Worm (Caenorhabditis elegans) whole organism, L2 larva: ENCODE results near the gene pat-4.

ENCODE experiments used
- C34F6.9 ChIP-seq: fragments of 150-350 bp; optimal IDR thresholded peaks from 2 replicates; lab custom pipeline; 2014; ENCODE audit warnings: missing biosample characterization, missing genetic modification characterization
- F13H6.1 ChIP-seq: sonication (generic microtip); optimal IDR thresholded peaks from 2 replicates; lab custom pipeline; 2016; ENCODE audit warnings: missing genetic modification characterization, missing compliant biosample characterization
- R02D3.7 ChIP-seq: fragments of 150-350 bp; optimal IDR thresholded peaks from 2 replicates; lab custom pipeline; 2014; ENCODE audit warnings: missing biosample characterization, missing genetic modification characterization
- Y55F3AM.14 ChIP-seq: fragments of 200-800 bp; sonication (Bioruptor generic); optimal IDR thresholded peaks from 2 replicates; lab custom pipeline; 2018; ENCODE audit warnings: mild to moderate bottlenecking, missing genetic modification characterization, missing compliant biosample characterization
- ZK546.5 ChIP-seq: sonication (generic microtip); optimal IDR thresholded peaks from 2 replicates; lab custom pipeline; 2017; ENCODE audit warnings: missing biosample characterization, missing genetic modification characterization
- aly-2 ChIP-seq: fragments of 150-350 bp; optimal IDR thresholded peaks from 2 replicates; lab custom pipeline; 2014; ENCODE audit warnings: missing biosample characterization, missing genetic modification characterization
- blmp-1 ChIP-seq: sonication (generic microtip); optimal IDR thresholded peaks from 2 replicates; lab custom pipeline; 2017; ENCODE audit warnings: missing genetic modification characterization, mild to moderate bottlenecking, missing compliant biosample characterization, antibody characterized with exemption, moderate library complexity; ENCODE audit not compliant: insufficient read depth
- ceh-16 ChIP-seq: fragments of 150-350 bp; optimal IDR thresholded peaks from 2 replicates; lab custom pipeline; 2014; ENCODE audit warnings: missing biosample characterization, missing genetic modification characterization
- ceh-82 ChIP-seq: fragments of 150-350 bp; optimal IDR thresholded peaks from 2 replicates; lab custom pipeline; 2014; ENCODE audit warnings: missing biosample characterization, missing genetic modification characterization
- crh-2 ChIP-seq: sonication (generic microtip); optimal IDR thresholded peaks from 2 replicates; lab custom pipeline; 2017; ENCODE audit warnings: missing biosample characterization, missing genetic modification characterization
- dmd-4 ChIP-seq: sonication (generic microtip); optimal IDR thresholded peaks from 2 replicates; lab custom pipeline; 2017; ENCODE audit warnings: missing biosample characterization, missing genetic modification characterization
- egl-27 ChIP-seq: sonication (generic microtip); optimal IDR thresholded peaks from 3 replicates; lab custom pipeline; 2017; ENCODE audit warnings: missing biosample characterization, missing genetic modification reagents, missing genetic modification characterization
- elt-1 ChIP-seq: fragments of 150-350 bp; optimal IDR thresholded peaks from 2 replicates; lab custom pipeline; 2014; ENCODE audit warnings: missing biosample characterization, missing genetic modification characterization
- fos-1 ChIP-seq: fragments of 150-350 bp; optimal IDR thresholded peaks from 2 replicates; lab custom pipeline; 2014; ENCODE audit warnings: missing biosample characterization, missing genetic modification characterization
- gmeb-1 ChIP-seq: fragments of 150-350 bp; optimal IDR thresholded peaks from 2 replicates; lab custom pipeline; 2014; ENCODE audit warnings: missing biosample characterization, missing genetic modification characterization
- lin-11 ChIP-seq: fragments of 150-350 bp; sonication (generic microtip); optimal IDR thresholded peaks from 2 replicates; lab custom pipeline; 2014; ENCODE audit warnings: missing biosample characterization, missing genetic modification characterization, inconsistent platforms, mixed read lengths
- lin-13 ChIP-seq: fragments of 150-350 bp; optimal IDR thresholded peaks from 2 replicates; lab custom pipeline; 2014; ENCODE audit warnings: missing biosample characterization, missing genetic modification reagents, missing genetic modification characterization
- lin-39 ChIP-seq: fragments of 150-350 bp; optimal IDR thresholded peaks from 2 replicates; lab custom pipeline; 2014; ENCODE audit warnings: missing biosample characterization, missing genetic modification reagents, missing genetic modification characterization
- lsy-2 ChIP-seq, 2 experiments: fragments of 150-350 bp in 1 of 2; sonication (generic microtip) in 1 of 2; optimal IDR thresholded peaks; 2 replicates each; lab custom pipeline; 2014 to 2017; ENCODE audit warnings: missing biosample characterization in 2 of 2, missing genetic modification characterization in 2 of 2
- mbf-1 ChIP-seq: sonication (generic microtip); optimal IDR thresholded peaks from 2 replicates; lab custom pipeline; 2017; ENCODE audit warnings: missing biosample characterization, missing genetic modification characterization
- mdl-1 ChIP-seq, 2 experiments: fragments of 150-350 bp in 1 of 2; sonication (generic microtip) in 1 of 2; optimal IDR thresholded peaks; 2 replicates each; lab custom pipeline; 2017; ENCODE audit warnings: missing biosample characterization in 2 of 2, missing genetic modification characterization in 2 of 2
- nhr-12 ChIP-seq: fragments of 150-350 bp; optimal IDR thresholded peaks from 2 replicates; lab custom pipeline; 2014; ENCODE audit warnings: missing biosample characterization, missing genetic modification characterization
- nhr-129 ChIP-seq: fragments of 150-350 bp; optimal IDR thresholded peaks from 2 replicates; lab custom pipeline; 2014; ENCODE audit warnings: missing biosample characterization, missing genetic modification characterization
- nhr-21 ChIP-seq: fragments of 150-350 bp; optimal IDR thresholded peaks from 2 replicates; lab custom pipeline; 2014; ENCODE audit warnings: missing biosample characterization, missing genetic modification characterization
- nhr-23 ChIP-seq: fragments of 150-350 bp; optimal IDR thresholded peaks from 2 replicates; lab custom pipeline; 2014; ENCODE audit warnings: missing biosample characterization, missing genetic modification reagents, missing genetic modification characterization
- nhr-237 ChIP-seq: fragments of 150-350 bp; optimal IDR thresholded peaks from 2 replicates; lab custom pipeline; 2014; ENCODE audit warnings: missing biosample characterization, missing genetic modification characterization
- nhr-25 ChIP-seq: fragments of 150-350 bp; sonication (generic microtip); optimal IDR thresholded peaks from 3 replicates; lab custom pipeline; 2014; ENCODE audit warnings: missing biosample characterization, missing genetic modification characterization
- nhr-6 ChIP-seq: fragments of 150-350 bp; optimal IDR thresholded peaks from 2 replicates; lab custom pipeline; 2014; ENCODE audit warnings: missing biosample characterization, missing genetic modification characterization
- nhr-77 ChIP-seq: fragments of 150-350 bp; optimal IDR thresholded peaks from 2 replicates; lab custom pipeline; 2014; ENCODE audit warnings: missing biosample characterization, missing genetic modification characterization
- peb-1 ChIP-seq: fragments of 150-350 bp; optimal IDR thresholded peaks from 2 replicates; lab custom pipeline; 2014; ENCODE audit warnings: missing biosample characterization, missing genetic modification characterization
- sem-4 ChIP-seq: fragments of 150-350 bp; optimal IDR thresholded peaks from 2 replicates; lab custom pipeline; 2014; ENCODE audit warnings: missing biosample characterization, missing genetic modification reagents, missing genetic modification characterization
- skn-1 ChIP-seq: sonication (generic microtip); optimal IDR thresholded peaks from 2 replicates; lab custom pipeline; 2017; ENCODE audit warnings: missing biosample characterization, missing genetic modification characterization
- sma-3 ChIP-seq: sonication (generic microtip); optimal IDR thresholded peaks from 2 replicates; lab custom pipeline; 2016; ENCODE audit warnings: missing genetic modification reagents, missing genetic modification characterization, missing compliant biosample characterization
- snpc-4 ChIP-seq: fragments of 150-350 bp; optimal IDR thresholded peaks from 2 replicates; lab custom pipeline; 2014; ENCODE audit warnings: missing biosample characterization, missing genetic modification characterization
- unc-39 ChIP-seq: fragments of 150-350 bp; optimal IDR thresholded peaks from 2 replicates; lab custom pipeline; 2014; ENCODE audit warnings: missing biosample characterization, missing genetic modification characterization
- unc-55 ChIP-seq: fragments of 150-350 bp; sonication (generic microtip); optimal IDR thresholded peaks from 3 replicates; lab custom pipeline; 2014; ENCODE audit warnings: missing biosample characterization, missing genetic modification reagents, missing genetic modification characterization
- unc-62 ChIP-seq: fragments of 150-350 bp; optimal IDR thresholded peaks from 2 replicates; lab custom pipeline; 2014; ENCODE audit warnings: missing biosample characterization, missing genetic modification reagents, missing genetic modification characterization
- zag-1 ChIP-seq: fragments of 150-350 bp; optimal IDR thresholded peaks from 2 replicates; lab custom pipeline; 2014; ENCODE audit warnings: missing biosample characterization, missing genetic modification characterization
- ztf-1 ChIP-seq: fragments of 200-800 bp; sonication (Bioruptor generic); conservative IDR thresholded peaks from 2 replicates; pipeline ENCODE4 v1.3.6; 2022; ENCODE audit warnings: missing genetic modification characterization, missing compliant biosample characterization
- ztf-11 ChIP-seq: sonication (generic microtip); optimal IDR thresholded peaks from 2 replicates; lab custom pipeline; 2017; ENCODE audit warnings: missing biosample characterization, missing genetic modification characterization
- ztf-4 ChIP-seq: fragments of 150-350 bp; optimal IDR thresholded peaks from 2 replicates; lab custom pipeline; 2014; ENCODE audit warnings: missing biosample characterization, missing genetic modification characterization

Gene pat-4

ce11 chrIII:86316-86715, 8.3 kb downstream of the pat-4 start, which contains the start of gene attf-3:
Gene attf-3 (minus strand): TSS chrIII:86384.
- TF ChIP-seq R02D3.7 (tag; lab: Kevin White, UChicago) (peak; percentile 17), lsy-2 (tag; optimal IDR thresholded peaks at IDR 0.05; lab: Kevin White, UChicago) (peak; percentile 20 to 84), lin-13 (peak; percentile 78), lin-11 (peak; percentile 71), ceh-16 (tag; lab: Kevin White, UChicago) (no peak), nhr-129 (tag; lab: Kevin White, UChicago) (peak; percentile 73), fos-1 (no peak), crh-2 (tag; lab: Kevin White, UChicago) (peak; percentile 72), unc-55 (GFP tag; lab: Kevin White, UChicago) (peak; percentile 88), ceh-82 (tag; lab: Kevin White, UChicago) (no peak), sma-3 (GFP tag; lab: Kevin White, UChicago) (peak; percentile 53), gmeb-1 (tag; lab: Kevin White, UChicago) (peak; percentile 62), nhr-25 (tag; lab: Kevin White, UChicago) (peak; percentile 40), C34F6.9 (peak; percentile 78), F13H6.1 (peak; percentile 35)

DNA sequence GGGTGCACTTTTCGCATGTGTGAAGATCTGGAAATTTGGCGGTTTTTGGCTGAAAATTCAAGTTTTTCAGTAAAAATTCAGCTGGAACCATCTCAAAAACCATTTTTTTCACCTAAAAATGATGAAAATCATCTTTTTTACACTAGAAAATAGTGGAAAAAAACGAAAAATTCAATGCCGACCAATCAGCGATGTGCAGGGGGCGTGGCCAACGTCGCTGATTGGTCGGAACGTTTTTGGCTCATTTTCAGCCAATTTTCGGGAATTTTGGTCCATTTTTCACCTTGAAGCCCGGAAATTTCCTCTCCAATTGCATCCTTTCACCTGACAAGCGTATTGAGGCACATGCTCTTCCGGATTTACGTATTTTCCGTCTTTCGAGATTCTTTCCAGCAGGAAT, 10.2 kb downstream of the pat-4 start:
- no peak for TF ChIP-seq unc-55 (GFP tag; lab: Kevin White, UChicago)
- no peak for TF ChIP-seq unc-62 (GFP tag; lab: Kevin White, UChicago)
- TF ChIP-seq ceh-16 (tag; lab: Kevin White, UChicago), result no peak
- no peak for TF ChIP-seq nhr-12 (tag; lab: Kevin White, UChicago)
- no peak for TF ChIP-seq nhr-6 (tag; lab: Kevin White, UChicago)
- no peak for TF ChIP-seq blmp-1 (tag; lab: Kevin White, UChicago)
- TF ChIP-seq sma-3 (GFP tag; lab: Kevin White, UChicago), result no peak
- TF ChIP-seq skn-1 (tag; lab: Kevin White, UChicago), result no peak
- no peak for TF ChIP-seq fos-1
- TF ChIP-seq elt-1 (tag; lab: Kevin White, UChicago), result no peak
- no peak for TF ChIP-seq ceh-82 (tag; lab: Kevin White, UChicago)
- no peak for TF ChIP-seq egl-27 (tag; lab: Kevin White, UChicago)
- no peak for TF ChIP-seq unc-39 (tag; lab: Kevin White, UChicago)
- TF ChIP-seq ztf-1 (GFP tag; lab: Robert Waterston, UW), result no peak
- TF ChIP-seq nhr-129 (tag; lab: Kevin White, UChicago), result no peak
- TF ChIP-seq nhr-77 (tag; lab: Kevin White, UChicago), result no peak
- TF ChIP-seq sem-4 (tag; lab: Kevin White, UChicago), result no peak
- TF ChIP-seq lsy-2 (tag; optimal IDR thresholded peaks at IDR 0.05; lab: Kevin White, UChicago), result no peak
- TF ChIP-seq F13H6.1, result no peak
- no peak for TF ChIP-seq Y55F3AM.14 (GFP tag; lab: Kevin White, UChicago)

- TF ChIP-seq snpc-4 (tag; lab: Kevin White, UChicago) (no peak), sem-4 (tag; lab: Kevin White, UChicago) (no peak), nhr-21 (tag; lab: Kevin White, UChicago) (no peak), lin-13 (no peak), ztf-1 (GFP tag; lab: Robert Waterston, UW) (no peak), mbf-1 (no peak), skn-1 (tag; lab: Kevin White, UChicago) (no peak), aly-2 (tag; lab: Kevin White, UChicago) (no peak)
These were observed 22.5 kb downstream of the pat-4 start for ce11 chrIII:72078-72477.

DNA sequence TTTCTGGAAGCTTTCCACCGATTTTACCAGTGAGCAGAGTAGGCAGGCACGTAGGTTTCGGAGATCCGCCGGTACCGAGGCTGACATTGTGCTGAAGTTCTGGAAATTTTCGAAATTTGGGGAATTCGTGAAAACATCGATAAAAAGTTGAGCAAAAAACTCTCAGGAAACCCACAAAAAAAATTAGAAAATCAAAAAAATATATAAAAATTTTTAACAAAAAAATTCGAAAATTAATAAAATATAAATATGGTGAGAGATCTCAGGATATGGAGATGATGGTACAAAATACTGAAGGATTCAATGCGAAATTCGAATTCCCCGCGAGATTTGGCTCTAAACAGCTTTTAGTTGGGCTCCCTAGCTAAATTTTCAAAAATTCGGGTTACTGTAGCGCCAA, 25.0 kb downstream of the pat-4 start, which contains the start of gene spt-4:
spt-4 (minus strand) TSS at position 101 of the 400 bp plus-strand sequence.
- TF ChIP-seq nhr-23 (no peak), lin-13 (no peak)

DNA sequence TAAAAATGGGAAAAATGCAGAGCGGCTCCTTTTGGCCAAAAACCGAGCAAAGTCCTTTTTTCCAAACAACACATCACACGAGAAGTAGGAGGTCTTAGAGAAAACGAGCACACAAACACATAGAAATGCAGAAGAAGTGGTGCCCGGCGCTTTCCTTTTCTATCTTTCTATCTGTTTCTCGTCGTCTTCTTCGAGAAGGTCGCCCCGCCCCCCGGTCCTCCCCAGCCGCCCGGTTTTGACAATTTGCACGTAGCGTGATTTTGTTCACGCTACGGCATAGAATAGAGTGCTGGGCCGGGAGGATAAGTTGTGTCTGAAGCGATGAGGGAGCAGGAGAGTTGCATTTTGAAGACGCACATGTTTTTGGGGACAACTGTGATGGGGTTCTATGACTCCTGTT, 27.6 kb downstream of the pat-4 start:
- no peak for TF ChIP-seq gmeb-1 (tag; lab: Kevin White, UChicago)
- TF ChIP-seq ZK546.5 (tag; lab: Kevin White, UChicago), result no peak
- TF ChIP-seq F13H6.1, result peak; percentile 74
- no peak for TF ChIP-seq nhr-21 (tag; lab: Kevin White, UChicago)
- no peak for TF ChIP-seq R02D3.7 (tag; lab: Kevin White, UChicago)
- TF ChIP-seq zag-1, result no peak
- no peak for TF ChIP-seq nhr-12 (tag; lab: Kevin White, UChicago)
- TF ChIP-seq sma-3 (GFP tag; lab: Kevin White, UChicago), result no peak
- no peak for TF ChIP-seq ztf-11 (tag; lab: Kevin White, UChicago)
- no peak for TF ChIP-seq ztf-4
- TF ChIP-seq snpc-4 (tag; lab: Kevin White, UChicago), result no peak
- no peak for TF ChIP-seq lin-39 (tag; lab: Kevin White, UChicago)
- TF ChIP-seq dmd-4, result no peak
- peak; percentile 49 for TF ChIP-seq lin-11
- TF ChIP-seq mbf-1, result no peak
- no peak for TF ChIP-seq crh-2 (tag; lab: Kevin White, UChicago)
- no peak for TF ChIP-seq ceh-16 (tag; lab: Kevin White, UChicago)
- no peak for TF ChIP-seq nhr-77 (tag; lab: Kevin White, UChicago)
- peak; percentile 20 for TF ChIP-seq lin-13
- TF ChIP-seq egl-27 (tag; lab: Kevin White, UChicago), result no peak
- TF ChIP-seq lsy-2 (tag; optimal IDR thresholded peaks at IDR 0.05; lab: Kevin White, UChicago), result peak in 1 of 2 experiments; percentile 44
- TF ChIP-seq ztf-1 (GFP tag; lab: Robert Waterston, UW), result no peak
- TF ChIP-seq elt-1 (tag; lab: Kevin White, UChicago), result no peak
- peak; percentile 31 for TF ChIP-seq sem-4 (tag; lab: Kevin White, UChicago)
- TF ChIP-seq peb-1 (tag; lab: Kevin White, UChicago), result no peak
- no peak for TF ChIP-seq nhr-237 (tag; lab: Kevin White, UChicago)
- TF ChIP-seq unc-62 (GFP tag; lab: Kevin White, UChicago), result no peak
- no peak for TF ChIP-seq nhr-25 (tag; lab: Kevin White, UChicago)
- no peak for TF ChIP-seq mdl-1 (tag; optimal IDR thresholded peaks at IDR 0.05; lab: Kevin White, UChicago)
- no peak for TF ChIP-seq skn-1 (tag; lab: Kevin White, UChicago)
- no peak for TF ChIP-seq blmp-1 (tag; lab: Kevin White, UChicago)
